Fruit fly (Drosophila melanogaster): ENCODE measurements around the gene CCHa1.

dm6 chr3R:14054103-14054502, 42.5 kb downstream of the CCHa1 start:
- TF ChIP-seq EcR (GFP tag; optimal IDR thresholded peaks at IDR 0.05): no peak
- no peak for TF ChIP-seq CG14655 (GFP tag; optimal IDR thresholded peaks at IDR 0.05)
- TF ChIP-seq CG15710 (tag; optimal IDR thresholded peaks at IDR 0.05): no peak
- TF ChIP-seq CG32121 (GFP tag; IDR thresholded peaks at IDR 0.05): no peak
